Worm (Caenorhabditis elegans) whole organism, young adult: ENCODE data around the gene srt-37.

Experiments used
- bed-2 ChIP-seq: fragments of 200-800 bp; sonication (Bioruptor generic); IDR thresholded peaks from 2 replicates; pipeline ENCODE4 v1.3.6; 2022; ENCODE audit warnings: missing genetic modification reagents, missing genetic modification characterization, missing compliant biosample characterization
- rpc-1 ChIP-seq, 2 experiments: fragments of 150-350 bp in 1 of 2; sonication (generic microtip) in 1 of 2; optimal IDR thresholded peaks; 2 replicates each; lab custom pipeline; 2014 to 2018; ENCODE audit warnings: missing biosample characterization in 1 of 2, missing genetic modification characterization in 1 of 2, missing genetic modification reagents in 1 of 2, missing genotype in 1 of 2
- unc-62 ChIP-seq: fragments of 150-350 bp; optimal IDR thresholded peaks from 2 replicates; lab custom pipeline; 2014; ENCODE audit warnings: missing biosample characterization, missing genetic modification reagents, missing genetic modification characterization
- ztf-18 ChIP-seq: sonication (generic microtip); optimal IDR thresholded peaks from 2 replicates; lab custom pipeline; 2016; ENCODE audit warnings: missing genotype, mild to moderate bottlenecking, missing genetic modification characterization, missing compliant biosample characterization

ce11 chrV:4250047-4250446 lies 31.6 kb downstream of the srt-37 start, which contains the start of gene srt-13:
- TF ChIP-seq bed-2: no peak
- no peak for TF ChIP-seq ztf-18
- no peak for TF ChIP-seq rpc-1 (optimal IDR thresholded peaks at IDR 0.05; lab: Kevin White, UChicago)
- TF ChIP-seq rpc-1 (tag; optimal IDR thresholded peaks at IDR 0.05; lab: Kevin White, UChicago): no peak
- TF ChIP-seq unc-62 (GFP tag; lab: Kevin White, UChicago): no peak
